Fruit fly (Drosophila melanogaster) whole organism, embryonic: Measurements from ENCODE around the gene Est-Q.

ENCODE experiments used
- Blimp-1 ChIP-seq: fragments of 200-800 bp; sonication (Bioruptor generic); optimal IDR thresholded peaks from 3 replicates; lab custom pipeline; 2018; ENCODE audit warnings: missing biosample characterization, missing genetic modification characterization, mild to moderate bottlenecking, moderate library complexity, missing genetic modification reagents
- CG10321 ChIP-seq: fragments of 200-800 bp; sonication (Bioruptor generic); IDR thresholded peaks from 2 replicates; pipeline ENCODE4 v1.3.6; 2022; ENCODE audit warnings: missing biosample characterization, missing genetic modification characterization
- CG10979 ChIP-seq: fragments of 200-800 bp; sonication (Bioruptor generic); optimal IDR thresholded peaks from 2 replicates; lab custom pipeline; 2018; ENCODE audit warnings: missing biosample characterization, mild to moderate bottlenecking, missing genetic modification characterization, moderate library complexity
- CG16779 ChIP-seq: fragments of 200-800 bp; sonication (Bioruptor generic); IDR thresholded peaks from 2 replicates; pipeline ENCODE4 v1.3.6; 2022; ENCODE audit warnings: missing biosample characterization, missing genetic modification characterization
- CG17361 ChIP-seq: fragments of 200-800 bp; sonication (Bioruptor generic); IDR thresholded peaks from 3 replicates; pipeline ENCODE4 v1.3.6; 2022; ENCODE audit warnings: missing biosample characterization, missing genetic modification characterization
- CG2120 ChIP-seq: fragments of 200-800 bp; sonication (Bioruptor generic); optimal IDR thresholded peaks from 3 replicates; lab custom pipeline; 2016; ENCODE audit warnings: missing biosample characterization, missing genetic modification characterization
- CG2129 ChIP-seq: fragments of 200-800 bp; sonication (Bioruptor generic); IDR thresholded peaks from 2 replicates; pipeline ENCODE4 v1.3.6; 2022; ENCODE audit warnings: missing biosample characterization, missing genetic modification characterization; ENCODE audit not compliant: partially characterized antibody
- CG2199 ChIP-seq: fragments of 200-800 bp; sonication (Bioruptor generic); IDR thresholded peaks from 3 replicates; pipeline ENCODE4 v1.3.6; 2022; ENCODE audit warnings: missing biosample characterization, missing genetic modification characterization
- CG31224 ChIP-seq: fragments of 200-800 bp; sonication (Bioruptor generic); IDR thresholded peaks from 2 replicates; pipeline ENCODE4 v1.3.6; 2022; ENCODE audit warnings: missing biosample characterization, missing genetic modification characterization
- CG34422 ChIP-seq: fragments of 200-800 bp; sonication (Bioruptor generic); IDR thresholded peaks from 3 replicates; pipeline ENCODE4 v1.3.6; 2022; ENCODE audit warnings: missing biosample characterization, missing genetic modification characterization
- CG42726 ChIP-seq: fragments of 200-800 bp; sonication (Bioruptor generic); IDR thresholded peaks from 2 replicates; pipeline ENCODE4 v1.3.6; 2022; ENCODE audit warnings: missing biosample characterization, missing genetic modification characterization; ENCODE audit not compliant: partially characterized antibody
- CG4820 ChIP-seq: fragments of 200-800 bp; sonication (Bioruptor generic); optimal IDR thresholded peaks from 3 replicates; lab custom pipeline; 2016; ENCODE audit warnings: missing biosample characterization, missing genetic modification characterization
- CG7928 ChIP-seq: fragments of 200-800 bp; sonication (Bioruptor generic); optimal IDR thresholded peaks from 2 replicates; lab custom pipeline; 2017; ENCODE audit warnings: missing biosample characterization, mild to moderate bottlenecking, missing genetic modification characterization
- CG9437 ChIP-seq: fragments of 200-800 bp; sonication (Bioruptor generic); optimal IDR thresholded peaks from 2 replicates; lab custom pipeline; 2018; ENCODE audit warnings: missing biosample characterization, mild to moderate bottlenecking, missing genetic modification characterization
- CoRest ChIP-seq: fragments of 200-800 bp; sonication (Bioruptor generic); optimal IDR thresholded peaks from 3 replicates; lab custom pipeline; 2018; ENCODE audit warnings: missing biosample characterization, mild to moderate bottlenecking, missing genetic modification characterization, moderate library complexity
- Elba2 ChIP-seq: fragments of 200-800 bp; sonication (Bioruptor generic); optimal IDR thresholded peaks from 3 replicates; lab custom pipeline; 2016; ENCODE audit warnings: missing biosample characterization, missing genetic modification characterization
- Ets65A ChIP-seq: fragments of 200-800 bp; sonication (Bioruptor generic); peaks from one replicate; lab custom pipeline; 2016; ENCODE audit warnings: missing biosample characterization, missing genetic modification characterization
- Ets97D ChIP-seq: fragments of 200-800 bp; sonication (Bioruptor generic); optimal IDR thresholded peaks from 3 replicates; lab custom pipeline; 2016; ENCODE audit warnings: missing biosample characterization, missing genetic modification characterization
- Gsc ChIP-seq: fragments of 200-800 bp; sonication (Bioruptor generic); IDR thresholded peaks from 2 replicates; pipeline ENCODE4 v1.3.6; 2022; ENCODE audit warnings: missing biosample characterization, missing genetic modification characterization
- HmgZ ChIP-seq: fragments of 200-800 bp; sonication (Bioruptor generic); optimal IDR thresholded peaks from 2 replicates; lab custom pipeline; 2018; ENCODE audit warnings: missing biosample characterization, mild to moderate bottlenecking, missing genetic modification characterization
- Hmx ChIP-seq: fragments of 200-800 bp; sonication (Bioruptor generic); optimal IDR thresholded peaks from 2 replicates; lab custom pipeline; 2016; ENCODE audit warnings: missing biosample characterization, missing genetic modification characterization
- Hr78 ChIP-seq, 2 experiments: fragments of 200-800 bp in 1 of 2; fragments of >200 bp in 1 of 2; sonication (Bioruptor generic) in 1 of 2; optimal IDR thresholded peaks; 2 replicates each; lab custom pipeline; 2017 to 2019; ENCODE audit warnings: missing biosample characterization in 2 of 2, missing genetic modification characterization in 2 of 2, mild to moderate bottlenecking in 1 of 2, moderate library complexity in 1 of 2
- Rfx ChIP-seq: fragments of 200-800 bp; sonication (Bioruptor generic); IDR thresholded peaks from 2 replicates; pipeline ENCODE4 v1.3.6; 2022; ENCODE audit warnings: missing biosample characterization, missing genetic modification characterization
- Rx ChIP-seq: fragments of 200-800 bp; sonication (Bioruptor generic); IDR thresholded peaks from 2 replicates; pipeline ENCODE4 v1.3.6; 2022; ENCODE audit warnings: missing biosample characterization, missing genetic modification characterization
- Sry-δ ChIP-seq: fragments of 200-800 bp; sonication (Bioruptor generic); optimal IDR thresholded peaks from 2 replicates; lab custom pipeline; 2016; ENCODE audit warnings: missing biosample characterization, missing genetic modification characterization
- Taf1 ChIP-seq: fragments of 200-800 bp; sonication (Bioruptor generic); IDR thresholded peaks from 2 replicates; pipeline ENCODE4 v1.3.6; 2022; ENCODE audit warnings: missing biosample characterization, missing genetic modification characterization
- Tbp ChIP-seq: fragments of >200 bp; optimal IDR thresholded peaks from 2 replicates; lab custom pipeline; 2018; ENCODE audit warnings: missing biosample characterization, missing genetic modification characterization
- abd-A ChIP-seq: fragments of 200-800 bp; sonication (Bioruptor generic); optimal IDR thresholded peaks from 3 replicates; lab custom pipeline; 2019; ENCODE audit warnings: missing biosample characterization, mild to moderate bottlenecking, missing genetic modification characterization, moderate library complexity
- bcd ChIP-seq: fragments of 200-800 bp; sonication (Bioruptor generic); optimal IDR thresholded peaks from 2 replicates; lab custom pipeline; 2017; ENCODE audit warnings: missing biosample characterization, mild to moderate bottlenecking, missing genetic modification characterization
- bowl ChIP-seq: fragments of 200-800 bp; sonication (Bioruptor generic); IDR thresholded peaks from 2 replicates; pipeline ENCODE4 v1.3.6; 2022; ENCODE audit warnings: missing biosample characterization, missing genetic modification characterization
- cg ChIP-seq: fragments of 200-800 bp; sonication (Bioruptor generic); optimal IDR thresholded peaks from 3 replicates; lab custom pipeline; 2019; ENCODE audit warnings: missing biosample characterization, mild to moderate bottlenecking, missing genetic modification characterization, moderate library complexity
- chif ChIP-seq, 2 experiments: fragments of 200-800 bp; sonication (Bioruptor generic); optimal IDR thresholded peaks; 3 replicates each; lab custom pipeline; 2016; ENCODE audit warnings: missing biosample characterization in 2 of 2, missing genetic modification characterization in 2 of 2
- chinmo ChIP-seq: fragments of 200-800 bp; sonication (Bioruptor generic); IDR thresholded peaks from 4 replicates; pipeline ENCODE4 v1.3.6; 2022; ENCODE audit warnings: missing biosample characterization, missing genetic modification characterization; ENCODE audit not compliant: partially characterized antibody
- crp ChIP-seq, 2 experiments: fragments of 200-800 bp; sonication (Bioruptor generic); optimal IDR thresholded peaks; 2 replicates in 1 of 2; 3 replicates in 1 of 2; lab custom pipeline; 2017; ENCODE audit warnings: missing biosample characterization in 2 of 2, missing genetic modification characterization in 2 of 2, mild to moderate bottlenecking in 1 of 2, moderate library complexity in 1 of 2
- dmrt99B ChIP-seq: fragments of 200-800 bp; sonication (Bioruptor generic); optimal IDR thresholded peaks from 2 replicates; lab custom pipeline; 2018; ENCODE audit warnings: missing biosample characterization, mild to moderate bottlenecking, missing genetic modification characterization, moderate library complexity
- dysf ChIP-seq: fragments of 200-800 bp; sonication (Bioruptor generic); IDR thresholded peaks from 3 replicates; pipeline ENCODE4 v1.3.6; 2022; ENCODE audit warnings: missing biosample characterization, missing genetic modification characterization
- emc ChIP-seq: fragments of 200-800 bp; sonication (Bioruptor generic); optimal IDR thresholded peaks from 2 replicates; lab custom pipeline; 2016; ENCODE audit warnings: missing biosample characterization, missing genetic modification characterization
- ems ChIP-seq: fragments of 200-800 bp; sonication (Bioruptor generic); optimal IDR thresholded peaks from 3 replicates; lab custom pipeline; 2016; ENCODE audit warnings: missing biosample characterization, missing genetic modification characterization
- eyg ChIP-seq: fragments of 200-800 bp; sonication (Bioruptor generic); optimal IDR thresholded peaks from 3 replicates; lab custom pipeline; 2016; ENCODE audit warnings: missing biosample characterization, missing genetic modification characterization
- fru ChIP-seq: fragments of >200 bp; optimal IDR thresholded peaks from 2 replicates; lab custom pipeline; 2017
- gce ChIP-seq: fragments of 200-800 bp; sonication (Bioruptor generic); IDR thresholded peaks from 3 replicates; pipeline ENCODE4 v1.3.6; 2022; ENCODE audit warnings: missing biosample characterization, missing genetic modification characterization
- gem ChIP-seq: fragments of 200-800 bp; sonication (Bioruptor generic); optimal IDR thresholded peaks from 2 replicates; lab custom pipeline; 2019; ENCODE audit warnings: missing biosample characterization, mild to moderate bottlenecking, missing genetic modification characterization, moderate library complexity
- grau ChIP-seq: fragments of 200-800 bp; optimal IDR thresholded peaks from 3 replicates; lab custom pipeline; 2019; ENCODE audit warnings: missing biosample characterization, mild to moderate bottlenecking, missing genetic modification characterization, moderate library complexity
- gro ChIP-seq: fragments of 200-800 bp; sonication (Bioruptor generic); optimal IDR thresholded peaks from 2 replicates; lab custom pipeline; 2016; ENCODE audit warnings: missing biosample characterization, missing genetic modification characterization
- lola ChIP-seq, 3 experiments: fragments of >200 bp in 2 of 3; fragments of 200-800 bp in 1 of 3; sonication (Bioruptor generic) in 1 of 3; optimal IDR thresholded peaks; 2 replicates each; lab custom pipeline; 2017 to 2019; ENCODE audit warnings: missing biosample characterization in 3 of 3, missing genetic modification characterization in 3 of 3, mild to moderate bottlenecking in 1 of 3, moderate library complexity in 1 of 3
- mirr ChIP-seq: fragments of 200-800 bp; sonication (Bioruptor generic); optimal IDR thresholded peaks from 3 replicates; lab custom pipeline; 2018; ENCODE audit warnings: missing biosample characterization, mild to moderate bottlenecking, missing genetic modification characterization
- slbo ChIP-seq: fragments of 200-800 bp; sonication (Bioruptor generic); IDR thresholded peaks from 2 replicates; pipeline ENCODE4 v1.3.6; 2022; ENCODE audit warnings: missing biosample characterization, missing genetic modification characterization
- sqz ChIP-seq: fragments of 200-800 bp; sonication (Bioruptor generic); optimal IDR thresholded peaks from 3 replicates; lab custom pipeline; 2018; ENCODE audit warnings: missing biosample characterization, mild to moderate bottlenecking, missing genetic modification characterization
- tgo ChIP-seq: fragments of 200-800 bp; sonication (Bioruptor generic); IDR thresholded peaks from 3 replicates; pipeline ENCODE4 v1.3.6; 2022; ENCODE audit warnings: missing biosample characterization, missing genetic modification characterization
- zfh2 ChIP-seq: fragments of 200-800 bp; sonication (Bioruptor generic); optimal IDR thresholded peaks from 2 replicates; lab custom pipeline; 2016; ENCODE audit warnings: missing biosample characterization, missing genetic modification characterization

The Est-Q gene

dm6 chr3L:21465261-21466112 is 35.7 kb upstream of the Est-Q start (continued):
- no peak for TF ChIP-seq tgo (GFP tag; lab: Robert Waterston, UW)
- TF ChIP-seq chinmo (GFP tag; lab: Robert Waterston, UW), result no peak
- TF ChIP-seq gem, result peak; percentile 17
- peak in 1 of 2 experiments; percentile 33 for TF ChIP-seq Hr78 (GFP tag; optimal IDR thresholded peaks at IDR 0.05; lab: Kevin White, UChicago)
- no peak for TF ChIP-seq mirr (GFP tag; lab: Kevin White, UChicago)
- no peak for TF ChIP-seq dmrt99B (tag; lab: Kevin White, UChicago)
- no peak for TF ChIP-seq Taf1 (GFP tag; lab: Robert Waterston, UW)
- TF ChIP-seq Rx (GFP tag; lab: Robert Waterston, UW), result no peak
- TF ChIP-seq Tbp, result no peak
- no peak for TF ChIP-seq bcd (GFP tag; lab: Kevin White, UChicago)
- no peak for TF ChIP-seq CoRest (tag; lab: Kevin White, UChicago)
- TF ChIP-seq CG10321 (GFP tag; lab: Robert Waterston, UW), result no peak
- TF ChIP-seq lola (GFP tag; optimal IDR thresholded peaks at IDR 0.05; lab: Kevin White, UChicago), result peak in 1 of 3 experiments; percentile 26
- no peak for TF ChIP-seq chif (GFP tag; optimal IDR thresholded peaks at IDR 0.05; lab: Kevin White, UChicago)
- TF ChIP-seq Elba2, result no peak
- TF ChIP-seq CG2129, result no peak
- no peak for TF ChIP-seq eyg (GFP tag; lab: Kevin White, UChicago)
- TF ChIP-seq Gsc (GFP tag; lab: Robert Waterston, UW), result no peak
- TF ChIP-seq CG42726 (GFP tag; lab: Robert Waterston, UW), result no peak
- TF ChIP-seq sqz (GFP tag; lab: Kevin White, UChicago), result no peak
- no peak for TF ChIP-seq zfh2 (GFP tag; lab: Kevin White, UChicago)
- peak; percentile 61; the same call in 1 of the 3 replicates for TF ChIP-seq CG17361
- no peak for TF ChIP-seq CG7928
- TF ChIP-seq Blimp-1 (GFP tag; lab: Kevin White, UChicago), result no peak
- TF ChIP-seq CG10979 (tag; lab: Kevin White, UChicago), result peak; percentile 31
- peak; percentile 63 for TF ChIP-seq abd-A (tag; lab: Kevin White, UChicago)
- TF ChIP-seq cg (GFP tag; lab: Kevin White, UChicago), result peak; percentile 8
- TF ChIP-seq Ets65A (GFP tag; lab: Kevin White, UChicago), result peak; percentile 42
- TF ChIP-seq CG2120 (GFP tag; lab: Kevin White, UChicago), result no peak
- TF ChIP-seq gro (GFP tag; lab: Kevin White, UChicago), result no peak
- TF ChIP-seq HmgZ, result no peak
- no peak for TF ChIP-seq slbo (GFP tag; lab: Robert Waterston, UW)
- no peak for TF ChIP-seq CG9437 (GFP tag; lab: Kevin White, UChicago)
- TF ChIP-seq emc (GFP tag; lab: Kevin White, UChicago), result no peak
- TF ChIP-seq gce (GFP tag; lab: Robert Waterston, UW), result no peak
- no peak for TF ChIP-seq CG4820 (GFP tag; lab: Kevin White, UChicago)
- TF ChIP-seq ems (GFP tag; lab: Kevin White, UChicago), result no peak
- no peak for TF ChIP-seq CG31224
- no peak for TF ChIP-seq grau (tag; lab: Kevin White, UChicago)
- no peak for TF ChIP-seq Sry-δ (GFP tag; lab: Kevin White, UChicago)
- no peak for TF ChIP-seq dysf (GFP tag; lab: Robert Waterston, UW)
- TF ChIP-seq fru (lab: Kevin White, UChicago), result no peak
- TF ChIP-seq Hmx (GFP tag; lab: Kevin White, UChicago), result no peak
- 0 out of 3 replicates have a peak, but pooled peaks have one; percentile 61 for TF ChIP-seq CG2199 (GFP tag; lab: Robert Waterston, UW)
- TF ChIP-seq Rfx (GFP tag; lab: Robert Waterston, UW), result no peak
- TF ChIP-seq CG34422 (GFP tag; lab: Robert Waterston, UW), result no peak
- TF ChIP-seq crp (GFP tag; optimal IDR thresholded peaks at IDR 0.05; lab: Kevin White, UChicago), result no peak
- TF ChIP-seq bowl (GFP tag; lab: Robert Waterston, UW), result no peak
- TF ChIP-seq Ets97D (GFP tag; lab: Kevin White, UChicago), result no peak
- TF ChIP-seq CG16779 (GFP tag; lab: Robert Waterston, UW), result no peak
